Worm (Caenorhabditis elegans): ENCODE results near the gene F36H1.12.

Gene F36H1.12

DNA sequence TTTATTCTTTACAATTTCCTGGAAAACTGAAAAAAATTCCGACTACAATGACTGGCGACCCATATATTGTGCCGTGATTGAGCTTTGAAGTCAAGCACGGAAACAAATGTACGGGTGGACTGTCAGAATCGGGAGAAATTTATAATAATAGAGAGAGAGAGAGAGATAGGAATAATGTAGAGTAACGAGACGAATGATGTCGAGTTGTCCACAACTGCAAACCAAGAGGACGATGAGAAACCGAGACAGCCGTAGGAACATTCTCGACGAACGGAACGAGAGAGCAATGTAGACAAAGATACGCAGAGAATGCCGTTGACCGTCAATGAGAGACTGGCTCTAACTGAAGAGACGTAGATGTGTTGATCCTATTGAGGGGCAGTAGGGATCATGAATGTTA is 25.9 kb downstream of the F36H1.12 start (continued):
- no peak for TF ChIP-seq Y116A8C.19 (tag; optimal IDR thresholded peaks at IDR 0.05; ENCODE audit: borderline replicate concordance)
- peak; percentile 73 for TF ChIP-seq nhr-237 (tag; optimal IDR thresholded peaks at IDR 0.05)
- no peak for TF ChIP-seq C04F5.9 (tag; optimal IDR thresholded peaks at IDR 0.05)
- no peak for TF ChIP-seq ceh-90 (tag; optimal IDR thresholded peaks at IDR 0.05)
- TF ChIP-seq sox-4 (tag; optimal IDR thresholded peaks at IDR 0.05) = no peak
- TF ChIP-seq tbx-2 (tag; optimal IDR thresholded peaks at IDR 0.05) = peak; percentile 78
- peak; percentile 10 for TF ChIP-seq snpc-4 (tag; optimal IDR thresholded peaks at IDR 0.05)
- TF ChIP-seq nhr-77 (tag; optimal IDR thresholded peaks at IDR 0.05) = peak; percentile 71
- no peak for TF ChIP-seq ces-1 (GFP tag; optimal IDR thresholded peaks at IDR 0.05)
- peak; percentile 68 to 78 for TF ChIP-seq lin-35 (GFP tag; optimal IDR thresholded peaks at IDR 0.05)
- no peak for TF ChIP-seq nhr-76 (tag; optimal IDR thresholded peaks at IDR 0.05)
- no peak for TF ChIP-seq hpl-2 (GFP tag; optimal IDR thresholded peaks at IDR 0.05)
- TF ChIP-seq mep-1 (tag; optimal IDR thresholded peaks at IDR 0.05) = peak; percentile 92
- TF ChIP-seq alr-1 (tag; optimal IDR thresholded peaks at IDR 0.05; ENCODE audit: borderline replicate concordance) = no peak
- peak; percentile 69 for TF ChIP-seq C16A3.4 (tag; optimal IDR thresholded peaks at IDR 0.05)
- TF ChIP-seq egl-13 (tag; optimal IDR thresholded peaks at IDR 0.05) = peak; percentile 64
- peak; percentile 72 for TF ChIP-seq unc-86 (tag; optimal IDR thresholded peaks at IDR 0.05)
- TF ChIP-seq ceh-63 (GFP tag; optimal IDR thresholded peaks at IDR 0.05) = no peak
- no peak for TF ChIP-seq fkh-10 (GFP tag; optimal IDR thresholded peaks at IDR 0.05)
- peak; percentile 96 for TF ChIP-seq snu-23 (GFP tag; optimal IDR thresholded peaks at IDR 0.05)
- TF ChIP-seq hlh-4 (tag; optimal IDR thresholded peaks at IDR 0.05) = no peak
- peak; percentile 62 to 66 for TF ChIP-seq efl-1 (optimal IDR thresholded peaks at IDR 0.05)
- TF ChIP-seq efl-1 (GFP tag; optimal IDR thresholded peaks at IDR 0.05 in 1 of 2) = peak; percentile 15 to 91
- TF ChIP-seq jun-1 (tag; optimal IDR thresholded peaks at IDR 0.05) = peak; percentile 70
- TF ChIP-seq nhr-71 (tag; optimal IDR thresholded peaks at IDR 0.05) = peak; percentile 95
- TF ChIP-seq dpl-1 (GFP tag; optimal IDR thresholded peaks at IDR 0.05) = peak; percentile 45 to 49 (median 47)
- peak; percentile 77 for TF ChIP-seq rnt-1 (tag; optimal IDR thresholded peaks at IDR 0.05)
- peak; percentile 68 for TF ChIP-seq fkh-8 (tag; optimal IDR thresholded peaks at IDR 0.05)
- 0 out of 2 replicates have a peak, but pooled peaks have one; percentile 31 for TF ChIP-seq mab-9 (GFP tag; IDR thresholded peaks at IDR 0.05)
- TF ChIP-seq mef-2 (tag; optimal IDR thresholded peaks at IDR 0.05) = peak; percentile 54
- TF ChIP-seq pag-3 (tag; optimal IDR thresholded peaks at IDR 0.05; ENCODE audit: borderline replicate concordance, insufficient read depth) = peak; percentile 91
- TF ChIP-seq egl-27 (tag; optimal IDR thresholded peaks at IDR 0.05) = peak; percentile 46 to 69
- no peak for TF ChIP-seq lin-39 (tag; optimal IDR thresholded peaks at IDR 0.05)
- TF ChIP-seq unc-62 (GFP tag; optimal IDR thresholded peaks at IDR 0.05) = no peak
- TF ChIP-seq fkh-4 (tag; optimal IDR thresholded peaks at IDR 0.05; ENCODE audit: borderline replicate concordance) = no peak
- TF ChIP-seq xbp-1 (tag; optimal IDR thresholded peaks at IDR 0.05) = peak; percentile 82
- peak; percentile 90 for TF ChIP-seq nhr-85 (tag)
- no peak for TF ChIP-seq lin-15B (tag; optimal IDR thresholded peaks at IDR 0.05)
- TF ChIP-seq nhr-47 (tag; optimal IDR thresholded peaks at IDR 0.05) = peak; percentile 82
- peak; percentile 90 for TF ChIP-seq swsn-7 (tag; optimal IDR thresholded peaks at IDR 0.05)
- peak; percentile 77 for TF ChIP-seq blmp-1 (tag; optimal IDR thresholded peaks at IDR 0.05)
- TF ChIP-seq zag-1 (tag; optimal IDR thresholded peaks at IDR 0.05) = no peak
- TF ChIP-seq dsc-1 (tag; optimal IDR thresholded peaks at IDR 0.05) = peak; percentile 66
- TF ChIP-seq irx-1 (tag; optimal IDR thresholded peaks at IDR 0.05) = peak; percentile 23
- peak; percentile 74 for TF ChIP-seq aly-2 (tag; optimal IDR thresholded peaks at IDR 0.05)
- peak; percentile 92 for TF ChIP-seq nhr-20 (tag; optimal IDR thresholded peaks at IDR 0.05)
- TF ChIP-seq lir-3 (tag; optimal IDR thresholded peaks at IDR 0.05; ENCODE audit: poor library complexity) = peak; percentile 35
- no peak for TF ChIP-seq C34B4.2 (tag; optimal IDR thresholded peaks at IDR 0.05)
- TF ChIP-seq ets-5 (GFP tag; IDR thresholded peaks at IDR 0.05) = no peak
- no peak for TF ChIP-seq sup-37 (GFP tag; optimal IDR thresholded peaks at IDR 0.05)
- TF ChIP-seq ceh-8 (GFP tag; optimal IDR thresholded peaks at IDR 0.05) = no peak
- peak; percentile 95 for TF ChIP-seq lin-14 (GFP tag; optimal IDR thresholded peaks at IDR 0.05)
- TF ChIP-seq unc-98 (GFP tag; IDR thresholded peaks at IDR 0.05) = no peak
